Fruit fly (Drosophila melanogaster): ENCODE measurements around the gene CG10970.

CG10970 gene

DNA sequence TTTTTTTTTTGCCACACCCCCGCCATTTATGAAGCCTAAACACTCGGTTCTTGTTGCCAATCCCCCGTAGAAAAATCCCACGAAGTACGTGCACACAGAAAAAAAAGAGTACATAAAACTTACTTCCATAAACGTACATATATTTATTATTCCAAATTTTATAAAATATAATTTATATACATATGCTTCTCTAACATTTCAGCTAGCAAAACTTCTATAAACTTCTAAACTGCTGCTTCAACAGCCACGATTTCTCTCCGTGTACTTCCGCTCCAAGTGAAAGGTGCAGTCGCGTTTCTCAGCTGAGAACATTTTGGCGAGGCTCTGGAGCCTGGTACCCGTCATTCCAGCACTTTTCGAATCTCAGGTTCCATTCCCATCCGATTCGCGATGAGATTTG is 8.5 kb downstream of the CG10970 start:
- TF ChIP-seq noc (tag; optimal IDR thresholded peaks at IDR 0.05): peak; percentile 24

- TF ChIP-seq noc (tag; optimal IDR thresholded peaks at IDR 0.05): no peak
Measured at dm6 chrX:9061299-9061698, 9.9 kb downstream of the CG10970 start.

dm6 chrX:9060078-9060477 is 11.1 kb downstream of the CG10970 start:
- TF ChIP-seq noc (tag; optimal IDR thresholded peaks at IDR 0.05): peak; percentile 79

dm6 chrX:9048941-9049340 is 22.3 kb downstream of the CG10970 start:
- no peak for TF ChIP-seq noc (tag; optimal IDR thresholded peaks at IDR 0.05)

DNA sequence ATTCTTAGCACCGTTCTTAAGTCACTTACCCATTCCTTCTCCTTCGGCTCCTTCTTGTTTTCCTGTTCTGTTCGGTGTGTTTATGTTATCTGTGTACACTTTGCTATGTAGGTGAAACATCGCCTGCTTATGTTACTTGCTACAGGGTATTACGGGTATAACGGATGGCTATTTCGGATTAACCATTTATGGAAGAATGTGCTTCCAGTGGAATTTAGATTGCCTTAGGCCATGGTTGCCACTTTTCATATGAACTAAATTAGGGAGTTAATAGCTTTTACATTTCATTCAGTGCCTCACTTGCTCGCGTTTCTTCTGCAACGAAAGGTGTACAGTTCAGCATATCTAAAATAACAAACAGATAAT is 22.8 kb downstream of the CG10970 start:
- no peak for TF ChIP-seq noc (tag; optimal IDR thresholded peaks at IDR 0.05)

- peak; percentile 21 for TF ChIP-seq noc (tag; optimal IDR thresholded peaks at IDR 0.05)
Measured at dm6 chrX:9047725-9048384, 23.4 kb downstream of the CG10970 start.

DNA sequence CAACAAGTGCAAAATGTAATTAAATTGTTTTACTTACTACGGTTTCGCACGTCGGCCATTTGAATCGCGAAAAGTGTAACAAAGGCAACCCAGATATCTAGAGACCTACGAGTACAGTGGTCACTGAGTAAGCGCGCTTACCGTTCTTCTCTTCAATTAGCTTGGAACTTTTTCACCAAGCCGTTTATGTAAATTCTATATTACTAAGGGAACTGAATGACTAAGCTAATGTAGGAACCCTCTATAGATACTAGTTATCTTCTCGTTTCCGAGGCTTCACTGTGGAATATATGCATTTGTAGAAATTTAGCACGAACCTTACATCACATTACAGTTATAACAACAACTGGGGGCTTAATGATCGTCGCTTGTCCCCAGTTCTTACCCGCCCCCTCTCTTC is 24.2 kb downstream of the CG10970 start:
- no peak for TF ChIP-seq noc (tag; optimal IDR thresholded peaks at IDR 0.05)

DNA sequence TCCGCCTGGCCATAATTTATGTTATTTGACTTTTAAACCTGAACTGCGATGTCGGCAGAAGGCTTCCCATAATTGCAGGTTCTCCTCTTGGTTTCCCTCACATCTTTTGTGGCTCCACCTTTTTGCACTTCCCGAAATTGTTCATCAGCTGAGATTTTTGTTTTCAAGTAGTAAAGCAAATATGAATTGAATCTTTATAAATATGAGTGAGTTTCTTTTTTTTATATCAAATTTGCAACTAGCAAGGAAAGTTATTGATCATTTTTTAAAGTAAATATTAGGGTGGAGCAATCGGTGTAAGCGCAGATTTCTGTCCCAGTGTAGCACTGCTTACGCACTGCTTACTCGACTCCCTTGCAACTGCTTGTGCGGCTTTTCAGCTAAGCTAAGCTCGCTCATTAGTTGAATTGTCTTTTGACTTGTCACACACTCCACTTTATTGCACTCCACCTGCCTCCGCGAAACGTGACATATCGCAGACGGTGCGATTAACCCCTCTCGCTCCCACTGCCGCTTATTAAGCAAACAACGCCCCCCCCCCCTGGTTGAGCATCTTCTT is 24.7 kb downstream of the CG10970 start:
- TF ChIP-seq noc (tag; optimal IDR thresholded peaks at IDR 0.05): no peak

DNA sequence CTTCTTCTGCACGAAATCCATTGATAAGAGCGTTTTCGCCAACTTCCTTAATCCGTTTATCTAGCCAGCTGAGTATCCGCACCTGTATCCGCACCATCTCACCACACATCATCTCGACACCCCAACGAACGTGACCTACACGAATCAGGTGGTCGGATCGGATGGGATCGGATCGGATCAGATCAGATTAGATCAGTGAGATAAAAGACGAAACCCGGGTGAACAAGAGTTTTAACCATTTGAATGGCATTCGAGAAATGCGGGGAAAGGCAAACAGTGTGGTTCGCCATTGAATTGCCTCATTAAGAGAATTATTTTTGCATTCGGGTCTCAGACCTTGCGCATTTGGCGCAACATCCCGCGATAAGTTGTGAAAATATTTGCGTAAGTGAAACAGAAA is 26.4 kb downstream of the CG10970 start:
- no peak for TF ChIP-seq noc (tag; optimal IDR thresholded peaks at IDR 0.05)

- no peak for TF ChIP-seq noc (tag; optimal IDR thresholded peaks at IDR 0.05)
Measured at dm6 chrX:9043711-9044505, 27.3 kb downstream of the CG10970 start.

DNA sequence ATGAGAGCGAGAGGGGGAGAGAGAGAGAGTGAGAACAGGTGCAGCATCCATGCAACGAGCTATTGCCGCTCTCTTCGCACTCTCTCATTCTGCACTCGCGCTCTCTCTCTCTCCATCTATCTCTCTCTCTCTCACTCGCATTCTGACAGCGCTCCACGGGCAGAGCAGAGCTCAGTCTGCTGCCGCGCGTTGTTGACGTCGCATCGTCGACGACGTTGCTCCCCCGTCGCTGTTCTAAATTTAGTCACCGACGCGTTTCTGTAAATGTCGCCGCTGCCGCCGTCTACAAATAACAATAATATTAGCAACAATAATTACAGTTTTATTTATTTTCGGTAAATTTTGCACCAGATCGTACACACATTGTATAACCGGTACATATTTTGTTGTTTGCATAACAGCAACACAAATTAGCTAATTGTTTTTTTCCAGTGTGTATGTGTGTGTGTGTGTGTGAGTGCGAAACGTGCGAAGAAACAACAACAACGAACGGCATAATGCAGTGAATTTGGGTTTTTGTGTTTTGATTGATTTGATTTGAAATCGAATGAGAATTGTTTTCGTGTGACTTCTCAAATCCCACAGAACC is 28.7 kb downstream of the CG10970 start:
- TF ChIP-seq noc (tag; optimal IDR thresholded peaks at IDR 0.05): no peak

DNA sequence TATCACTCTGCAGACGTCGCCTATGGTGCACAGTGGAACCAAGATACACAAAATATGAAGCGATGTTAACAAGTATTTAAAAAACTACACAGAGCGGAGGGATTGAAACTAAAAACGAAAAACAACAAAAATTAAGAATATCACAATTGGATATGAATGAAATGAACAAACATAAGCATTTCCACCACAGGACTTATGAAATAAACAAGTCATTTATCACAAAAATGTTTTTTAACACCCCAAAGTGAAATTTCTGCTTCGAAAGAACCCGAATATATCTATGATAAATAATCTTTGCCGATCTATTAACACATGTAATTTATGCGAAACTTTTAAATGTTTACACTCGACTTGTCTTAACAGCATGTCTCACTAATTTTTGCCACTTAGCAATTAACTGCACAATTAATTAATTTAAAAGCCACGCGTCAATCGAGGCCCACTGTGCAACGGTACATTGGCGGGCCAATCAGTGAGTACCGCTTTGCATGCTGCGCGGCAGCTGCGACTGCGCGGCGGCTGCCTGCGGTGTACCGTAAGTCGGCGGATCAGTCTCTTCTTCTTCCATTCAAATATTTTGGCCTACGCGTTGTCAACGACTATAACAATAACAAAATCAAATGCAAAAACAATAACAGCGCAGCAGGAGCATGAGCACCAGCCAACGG is 29.3 kb downstream of the CG10970 start:
- TF ChIP-seq noc (tag; optimal IDR thresholded peaks at IDR 0.05): no peak

DNA sequence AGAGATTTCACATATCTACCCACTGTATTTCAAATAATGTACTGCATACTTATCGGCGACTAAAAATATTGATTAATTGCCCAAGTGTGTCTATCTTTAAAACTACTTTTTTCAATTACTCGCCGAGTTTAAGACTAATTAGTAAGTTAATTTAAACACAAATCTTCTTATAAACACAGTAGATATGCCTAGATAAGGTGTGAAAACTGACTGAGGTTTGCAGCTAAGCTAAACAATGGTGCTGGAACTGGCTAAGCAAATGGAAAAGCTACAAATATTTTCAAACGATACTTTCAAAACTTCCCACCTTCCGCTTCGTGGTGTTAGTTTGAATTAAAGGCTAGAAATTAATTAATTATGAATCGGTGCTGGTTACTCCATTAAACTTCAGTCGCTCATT is 30.4 kb downstream of the CG10970 start:
- TF ChIP-seq noc (tag; optimal IDR thresholded peaks at IDR 0.05): no peak

- TF ChIP-seq noc (tag; optimal IDR thresholded peaks at IDR 0.05): no peak
Measured at dm6 chrX:9038778-9039177, 32.4 kb downstream of the CG10970 start.

DNA sequence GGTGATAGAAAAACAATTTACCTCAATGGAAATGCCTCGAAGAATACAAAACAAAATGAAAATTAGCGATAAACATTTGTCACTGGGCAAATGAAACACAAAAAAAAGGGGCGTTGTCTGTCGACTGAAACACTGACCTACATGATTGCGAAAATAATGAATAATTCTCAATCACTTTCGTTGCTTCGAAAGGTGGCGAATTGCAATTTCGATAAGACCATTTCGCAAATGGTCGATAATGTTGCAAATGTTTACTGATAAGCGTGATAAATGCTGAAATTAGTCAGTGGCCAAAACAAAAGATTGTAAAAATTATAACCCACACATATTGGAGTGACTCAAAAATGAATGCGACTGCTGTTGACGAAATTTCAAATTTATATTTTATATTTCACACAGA is 35.1 kb downstream of the CG10970 start:
- no peak for TF ChIP-seq noc (tag; optimal IDR thresholded peaks at IDR 0.05)

- TF ChIP-seq noc (tag; optimal IDR thresholded peaks at IDR 0.05): no peak
Measured at dm6 chrX:9029900-9030373, 41.3 kb downstream of the CG10970 start, which contains the start of gene Nost. Gene Nost (plus strand): TSS chrX:9030205.

Data from whole organism, larva.